Fruit fly (Drosophila melanogaster): Measurements from ENCODE around the gene ATP8B.

DNA sequence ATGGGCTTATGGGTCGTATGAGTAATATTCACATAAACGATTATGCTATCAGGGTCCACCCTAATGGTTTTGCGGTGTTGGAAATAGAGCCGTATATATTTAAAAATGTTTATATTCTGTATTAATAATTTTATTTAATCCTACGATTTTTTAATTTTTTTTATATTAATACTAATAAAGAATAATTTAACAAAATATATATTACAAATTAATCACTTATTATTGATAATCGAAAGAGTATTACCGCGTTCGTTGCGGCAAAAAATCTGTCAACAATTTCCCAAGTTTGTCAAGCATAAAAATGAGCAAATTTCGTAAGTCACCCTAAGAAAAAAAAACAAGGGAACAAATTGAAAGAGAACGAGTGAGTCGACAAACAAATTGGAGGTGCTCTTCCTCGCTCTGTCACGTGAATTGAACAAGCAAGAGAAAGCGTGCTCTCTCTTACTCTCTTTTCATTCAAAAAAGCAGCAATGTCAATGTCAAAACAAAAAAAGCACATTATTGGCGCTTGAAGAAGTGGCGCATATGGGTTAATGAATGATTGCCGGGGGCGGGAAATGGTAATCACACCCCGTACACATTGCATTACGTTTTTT is 9.9 kb downstream of the ATP8B start:
- TF ChIP-seq CTCF (optimal IDR thresholded peaks at IDR 0.05) (no peak), CG8478 (optimal IDR thresholded peaks at IDR 0.05) (no peak)

All from S2 (cell line).